Fruit fly (Drosophila melanogaster) whole organism, embryonic: ENCODE measurements around the gene Orct2.

Source experiments
- Adf1 ChIP-seq: fragments of 200-800 bp; sonication (Bioruptor generic); IDR thresholded peaks from 2 replicates; pipeline ENCODE4 v1.3.6; 2022; ENCODE audit warnings: missing biosample characterization, missing genetic modification characterization
- BtbVII ChIP-seq: fragments of 200-800 bp; sonication (Bioruptor generic); optimal IDR thresholded peaks from 3 replicates; lab custom pipeline; 2017; ENCODE audit warnings: missing biosample characterization, mild to moderate bottlenecking, missing genetic modification characterization
- CG10209 ChIP-seq: fragments of 200-800 bp; sonication (Bioruptor generic); optimal IDR thresholded peaks from 3 replicates; lab custom pipeline; 2017; ENCODE audit warnings: missing biosample characterization, mild to moderate bottlenecking, missing genetic modification characterization, missing genetic modification reagents
- CG1024 ChIP-seq: fragments of 200-800 bp; sonication (Bioruptor generic); IDR thresholded peaks from 2 replicates; pipeline ENCODE4 v1.3.6; 2022; ENCODE audit warnings: missing biosample characterization, missing genetic modification characterization
- CG10654 ChIP-seq: fragments of 200-800 bp; sonication (Bioruptor generic); optimal IDR thresholded peaks from 2 replicates; lab custom pipeline; 2016; ENCODE audit warnings: missing biosample characterization, missing genetic modification characterization
- CG12769 ChIP-seq: fragments of 200-800 bp; sonication (Bioruptor generic); optimal IDR thresholded peaks from 2 replicates; lab custom pipeline; 2019; ENCODE audit warnings: missing biosample characterization, mild to moderate bottlenecking, missing genetic modification characterization, moderate library complexity
- CG14667 ChIP-seq: fragments of 200-800 bp; sonication (Bioruptor generic); IDR thresholded peaks from 2 replicates; pipeline ENCODE4 v1.3.6; 2022; ENCODE audit warnings: missing biosample characterization, missing genetic modification characterization
- CG1529 ChIP-seq: fragments of 200-800 bp; sonication (Bioruptor generic); optimal IDR thresholded peaks from 3 replicates; lab custom pipeline; 2018; ENCODE audit warnings: missing biosample characterization, missing genetic modification characterization
- CG16779 ChIP-seq: fragments of 200-800 bp; sonication (Bioruptor generic); IDR thresholded peaks from 2 replicates; pipeline ENCODE4 v1.3.6; 2022; ENCODE audit warnings: missing biosample characterization, missing genetic modification characterization
- CG16863 ChIP-seq: fragments of 200-800 bp; sonication (Bioruptor generic); optimal IDR thresholded peaks from 3 replicates; lab custom pipeline; 2016; ENCODE audit warnings: missing biosample characterization, missing genetic modification characterization
- CG17186 ChIP-seq: fragments of 200-800 bp; sonication (Bioruptor generic); optimal IDR thresholded peaks from 3 replicates; lab custom pipeline; 2017; ENCODE audit warnings: missing biosample characterization, missing genetic modification reagents, missing genetic modification characterization
- CG17328 ChIP-seq: fragments of 200-800 bp; sonication (Bioruptor generic); IDR thresholded peaks from 2 replicates; pipeline ENCODE4 v1.3.6; 2022; ENCODE audit warnings: missing biosample characterization, missing genetic modification characterization
- CG17912 ChIP-seq: fragments of 200-800 bp; sonication (Bioruptor generic); optimal IDR thresholded peaks from 2 replicates; lab custom pipeline; 2018; ENCODE audit warnings: missing biosample characterization, mild to moderate bottlenecking, missing genetic modification characterization
- CG32767 ChIP-seq: fragments of 200-800 bp; sonication (Bioruptor generic); IDR thresholded peaks from 2 replicates; pipeline ENCODE4 v1.3.6; 2022; ENCODE audit warnings: missing biosample characterization, missing genetic modification characterization
- CG5180 ChIP-seq: fragments of 200-800 bp; sonication (Bioruptor generic); optimal IDR thresholded peaks from 3 replicates; lab custom pipeline; 2017; ENCODE audit warnings: missing biosample characterization, missing genetic modification characterization, mild to moderate bottlenecking, moderate library complexity, missing genetic modification reagents
- CG8765 ChIP-seq: fragments of 200-800 bp; sonication (Bioruptor generic); IDR thresholded peaks from 2 replicates; pipeline ENCODE4 v1.3.6; 2022; ENCODE audit warnings: missing biosample characterization, missing genetic modification characterization
- CG9797 ChIP-seq: fragments of 200-800 bp; sonication (Bioruptor generic); optimal IDR thresholded peaks from 3 replicates; lab custom pipeline; 2018; ENCODE audit warnings: missing biosample characterization, mild to moderate bottlenecking, missing genetic modification characterization
- CG9876 ChIP-seq: fragments of 200-800 bp; sonication (Bioruptor generic); optimal IDR thresholded peaks from 2 replicates; lab custom pipeline; 2016; ENCODE audit warnings: missing biosample characterization, missing genetic modification characterization
- CHES-1-like ChIP-seq: fragments of 200-800 bp; sonication (Bioruptor generic); optimal IDR thresholded peaks from 2 replicates; lab custom pipeline; 2016; ENCODE audit warnings: missing biosample characterization, missing genetic modification characterization
- CTCF ChIP-seq: fragments of 200-800 bp; sonication (Bioruptor generic); optimal IDR thresholded peaks from 2 replicates; lab custom pipeline; 2017; ENCODE audit warnings: missing biosample characterization, mild to moderate bottlenecking, missing genetic modification characterization, moderate library complexity
- Dfd ChIP-seq, 2 experiments: fragments of >200 bp; optimal IDR thresholded peaks; 2 replicates each; lab custom pipeline; 2017; ENCODE audit warnings: missing biosample characterization in 2 of 2, missing genetic modification characterization in 2 of 2
- E2f2 ChIP-seq: fragments of 200-800 bp; sonication (Bioruptor generic); IDR thresholded peaks from 2 replicates; pipeline ENCODE4 v1.3.6; 2022; ENCODE audit warnings: missing biosample characterization, missing genetic modification characterization
- Elba2 ChIP-seq: fragments of 200-800 bp; sonication (Bioruptor generic); optimal IDR thresholded peaks from 3 replicates; lab custom pipeline; 2016; ENCODE audit warnings: missing biosample characterization, missing genetic modification characterization
- Fer2 ChIP-seq: fragments of 200-800 bp; sonication (Bioruptor generic); optimal IDR thresholded peaks from 2 replicates; lab custom pipeline; 2018; ENCODE audit warnings: missing biosample characterization, mild to moderate bottlenecking, missing genetic modification characterization, moderate library complexity
- Gsc ChIP-seq: fragments of 200-800 bp; sonication (Bioruptor generic); IDR thresholded peaks from 2 replicates; pipeline ENCODE4 v1.3.6; 2022; ENCODE audit warnings: missing biosample characterization, missing genetic modification characterization
- H15 ChIP-seq: fragments of 200-800 bp; sonication (Bioruptor generic); IDR thresholded peaks from 3 replicates; pipeline ENCODE4 v1.3.6; 2022; ENCODE audit warnings: missing biosample characterization, missing genetic modification characterization
- Hand ChIP-seq: fragments of 200-800 bp; sonication (Bioruptor generic); optimal IDR thresholded peaks from 2 replicates; lab custom pipeline; 2017; ENCODE audit warnings: mild to moderate bottlenecking, missing biosample characterization, missing genetic modification reagents, missing genetic modification characterization
- Hr3 ChIP-seq: fragments of 200-800 bp; sonication (Bioruptor generic); optimal IDR thresholded peaks from 3 replicates; lab custom pipeline; 2016; ENCODE audit warnings: missing biosample characterization, missing genetic modification characterization
- Mes4 ChIP-seq: fragments of 200-800 bp; sonication (Bioruptor generic); optimal IDR thresholded peaks from 2 replicates; lab custom pipeline; 2016; ENCODE audit warnings: missing biosample characterization, missing genetic modification characterization
- Nf-YA ChIP-seq: fragments of 200-800 bp; sonication (Bioruptor generic); IDR thresholded peaks from 2 replicates; pipeline ENCODE4 v1.3.6; 2022; ENCODE audit warnings: missing biosample characterization, missing genetic modification characterization
- Nf-YB ChIP-seq: fragments of 200-800 bp; sonication (Bioruptor generic); optimal IDR thresholded peaks from 3 replicates; lab custom pipeline; 2019; ENCODE audit warnings: missing biosample characterization, mild to moderate bottlenecking, missing genetic modification characterization, moderate library complexity
- Scr ChIP-seq: fragments of 200-800 bp; sonication (Bioruptor generic); IDR thresholded peaks from 2 replicates; pipeline ENCODE4 v1.3.6; 2022; ENCODE audit warnings: missing biosample characterization, missing genetic modification characterization; ENCODE audit not compliant: partially characterized antibody
- YL-1 ChIP-seq: fragments of 200-800 bp; sonication (Bioruptor generic); optimal IDR thresholded peaks from 3 replicates; lab custom pipeline; 2017; ENCODE audit warnings: missing biosample characterization, mild to moderate bottlenecking, missing genetic modification characterization
- ac ChIP-seq: fragments of 200-800 bp; sonication (Bioruptor generic); optimal IDR thresholded peaks from 3 replicates; lab custom pipeline; 2017; ENCODE audit warnings: missing biosample characterization, mild to moderate bottlenecking, missing genetic modification characterization
- bcd ChIP-seq: fragments of 200-800 bp; sonication (Bioruptor generic); optimal IDR thresholded peaks from 2 replicates; lab custom pipeline; 2017; ENCODE audit warnings: missing biosample characterization, mild to moderate bottlenecking, missing genetic modification characterization
- bowl ChIP-seq: fragments of 200-800 bp; sonication (Bioruptor generic); IDR thresholded peaks from 2 replicates; pipeline ENCODE4 v1.3.6; 2022; ENCODE audit warnings: missing biosample characterization, missing genetic modification characterization
- br ChIP-seq: fragments of >200 bp; optimal IDR thresholded peaks from 2 replicates; lab custom pipeline; 2017
- cad ChIP-seq: fragments of >200 bp; optimal IDR thresholded peaks from 2 replicates; lab custom pipeline; 2017; ENCODE audit warnings: missing biosample characterization, missing genetic modification characterization
- chinmo ChIP-seq: fragments of 200-800 bp; sonication (Bioruptor generic); IDR thresholded peaks from 4 replicates; pipeline ENCODE4 v1.3.6; 2022; ENCODE audit warnings: missing biosample characterization, missing genetic modification characterization; ENCODE audit not compliant: partially characterized antibody
- chn ChIP-seq: fragments of 200-800 bp; sonication (Bioruptor generic); optimal IDR thresholded peaks from 2 replicates; lab custom pipeline; 2016; ENCODE audit warnings: missing biosample characterization, missing genetic modification characterization
- cwo ChIP-seq: fragments of 200-800 bp; sonication (Bioruptor generic); optimal IDR thresholded peaks from 3 replicates; lab custom pipeline; 2017; ENCODE audit warnings: missing biosample characterization, missing genetic modification characterization, mild to moderate bottlenecking, moderate library complexity, missing genetic modification reagents
- ems ChIP-seq: fragments of 200-800 bp; sonication (Bioruptor generic); optimal IDR thresholded peaks from 3 replicates; lab custom pipeline; 2016; ENCODE audit warnings: missing biosample characterization, missing genetic modification characterization
- fu2 ChIP-seq: fragments of 200-800 bp; sonication (Bioruptor generic); optimal IDR thresholded peaks from 2 replicates; lab custom pipeline; 2016; ENCODE audit warnings: missing biosample characterization, missing genetic modification characterization
- gro ChIP-seq: fragments of 200-800 bp; sonication (Bioruptor generic); optimal IDR thresholded peaks from 2 replicates; lab custom pipeline; 2016; ENCODE audit warnings: missing biosample characterization, missing genetic modification characterization
- ken ChIP-seq: fragments of 200-800 bp; sonication (Bioruptor generic); IDR thresholded peaks from 3 replicates; pipeline ENCODE4 v1.3.6; 2022; ENCODE audit warnings: missing biosample characterization, missing genetic modification characterization
- kni ChIP-seq: fragments of 200-800 bp; sonication (Bioruptor generic); optimal IDR thresholded peaks from 3 replicates; lab custom pipeline; 2017; ENCODE audit warnings: mild to moderate bottlenecking, missing biosample characterization, missing genetic modification reagents, missing genetic modification characterization
- knrl ChIP-seq: fragments of 200-800 bp; sonication (Bioruptor generic); IDR thresholded peaks from 3 replicates; pipeline ENCODE4 v1.3.6; 2022; ENCODE audit warnings: missing biosample characterization, missing genetic modification characterization; ENCODE audit not compliant: partially characterized antibody
- repo ChIP-seq: fragments of 200-800 bp; sonication (Bioruptor generic); optimal IDR thresholded peaks from 2 replicates; lab custom pipeline; 2016; ENCODE audit warnings: missing biosample characterization, missing genetic modification characterization
- salm ChIP-seq: fragments of 200-800 bp; sonication (Bioruptor generic); optimal IDR thresholded peaks from 2 replicates; lab custom pipeline; 2018; ENCODE audit warnings: missing biosample characterization, mild to moderate bottlenecking, missing genetic modification characterization
- trem ChIP-seq: fragments of 200-800 bp; optimal IDR thresholded peaks from 3 replicates; lab custom pipeline; 2019; ENCODE audit warnings: missing biosample characterization, mild to moderate bottlenecking, missing genetic modification characterization, moderate library complexity

Gene Orct2

dm6 chr3R:24318217-24319082, 45.6 kb downstream of the Orct2 start, which contains the start of the genes Nab2 and BRWD3 (continued):
- no peak for TF ChIP-seq Nf-YA (GFP tag; lab: Robert Waterston, UW)
- TF ChIP-seq CG16863 (GFP tag; lab: Kevin White, UChicago), result no peak
- peak; percentile 43 for TF ChIP-seq Hr3 (GFP tag; lab: Kevin White, UChicago)
- TF ChIP-seq CG32767 (GFP tag; lab: Robert Waterston, UW), result 0 out of 2 replicates have a peak, but pooled peaks have one; percentile 25
- TF ChIP-seq CG10209 (GFP tag; lab: Kevin White, UChicago), result no peak
- no peak for TF ChIP-seq CG17186 (GFP tag; lab: Kevin White, UChicago)
- no peak for TF ChIP-seq CG1529
- no peak for TF ChIP-seq ac (GFP tag; lab: Kevin White, UChicago)
- TF ChIP-seq repo (GFP tag; lab: Kevin White, UChicago), result no peak
- TF ChIP-seq CG12769 (tag; lab: Kevin White, UChicago), result no peak
- TF ChIP-seq Gsc (GFP tag; lab: Robert Waterston, UW), result no peak
- TF ChIP-seq Dfd (GFP tag; optimal IDR thresholded peaks at IDR 0.05; lab: Kevin White, UChicago), result no peak
- TF ChIP-seq cad, result no peak
- no peak for TF ChIP-seq Nf-YB (GFP tag; lab: Kevin White, UChicago)
- TF ChIP-seq CG5180 (GFP tag; lab: Kevin White, UChicago), result no peak
- no peak for TF ChIP-seq CG17912
- TF ChIP-seq E2f2 (GFP tag; lab: Robert Waterston, UW), result peak; percentile 57
- no peak for TF ChIP-seq salm (tag; lab: Kevin White, UChicago)
- TF ChIP-seq fu2 (GFP tag; lab: Kevin White, UChicago), result no peak
- TF ChIP-seq YL-1 (GFP tag; lab: Kevin White, UChicago), result peak; percentile 37
- TF ChIP-seq CG9797, result peak; percentile 4
- peak; percentile 17 for TF ChIP-seq CG10654
- no peak for TF ChIP-seq CHES-1-like (GFP tag; lab: Kevin White, UChicago)
- TF ChIP-seq H15 (GFP tag; lab: Robert Waterston, UW), result no peak
- no peak for TF ChIP-seq Elba2
- no peak for TF ChIP-seq br (lab: Kevin White, UChicago)
- TF ChIP-seq CG1024 (GFP tag; lab: Robert Waterston, UW), result 0 out of 2 replicates have a peak, but pooled peaks have one; percentile 32
- no peak for TF ChIP-seq CG16779
- 0 out of 2 replicates have a peak, but pooled peaks have one; percentile 28 for TF ChIP-seq CG8765 (GFP tag; lab: Robert Waterston, UW)
- TF ChIP-seq bowl (GFP tag; lab: Robert Waterston, UW), result no peak
- TF ChIP-seq Scr (GFP tag; lab: Robert Waterston, UW), result peak; percentile 64
- TF ChIP-seq cwo (GFP tag; lab: Kevin White, UChicago), result no peak
- no peak for TF ChIP-seq Hand (GFP tag; lab: Kevin White, UChicago)
- TF ChIP-seq knrl, result peak; percentile 61; the same call in 2 of the 3 replicates
- no peak for TF ChIP-seq Mes4 (GFP tag; lab: Kevin White, UChicago)
- TF ChIP-seq Fer2, result no peak
- peak; percentile 60; the same call in 1 of the 3 replicates for TF ChIP-seq ken (GFP tag; lab: Robert Waterston, UW)
- TF ChIP-seq kni (GFP tag; lab: Kevin White, UChicago), result no peak
- peak; percentile 45; the same call in 1 of the 4 replicates for TF ChIP-seq chinmo (GFP tag; lab: Robert Waterston, UW)
- TF ChIP-seq bcd, result peak; percentile 22
- TF ChIP-seq chn, result no peak
- TF ChIP-seq CTCF (GFP tag; lab: Kevin White, UChicago), result no peak
- TF ChIP-seq CG9876 (GFP tag; lab: Kevin White, UChicago), result no peak
- TF ChIP-seq ems, result no peak
- peak; percentile 49; the same call in 1 of the 2 replicates for TF ChIP-seq CG17328
- TF ChIP-seq CG14667 (GFP tag; lab: Robert Waterston, UW), result no peak
- TF ChIP-seq BtbVII, result no peak
- no peak for TF ChIP-seq trem (tag; lab: Kevin White, UChicago)
- no peak; the same call in 1 of the 2 replicates for TF ChIP-seq Adf1 (GFP tag; lab: Robert Waterston, UW)
- no peak for TF ChIP-seq gro (GFP tag; lab: Kevin White, UChicago)
